Worm (Caenorhabditis elegans): ENCODE data around the gene F38B7.10.

Gene F38B7.10

ce11 chrV:11504853-11505397, 40.4 kb upstream of the F38B7.10 start, which contains the start of the genes C55A6.1 and C55A6.10:
Gene C55A6.1, minus strand, starts transcription at chrV:11504968.
Gene C55A6.10, plus strand, starts transcription at chrV:11505347.
- TF ChIP-seq nfya-1 (tag; optimal IDR thresholded peaks at IDR 0.05) (peak; percentile 73), tbx-7 (tag; optimal IDR thresholded peaks at IDR 0.05) (peak; percentile 62), ceh-18 (tag; optimal IDR thresholded peaks at IDR 0.05) (peak; percentile 35), ceh-31 (tag; optimal IDR thresholded peaks at IDR 0.05) (peak; percentile 96), fax-1 (tag; optimal IDR thresholded peaks at IDR 0.05) (peak; percentile 50), zip-5 (tag; optimal IDR thresholded peaks at IDR 0.05) (peak; percentile 43), dmd-4 (tag; optimal IDR thresholded peaks at IDR 0.05; ENCODE audit: borderline replicate concordance) (peak; percentile 15), hlh-8 (tag; optimal IDR thresholded peaks at IDR 0.05) (peak; percentile 32), ceh-19 (GFP tag; optimal IDR thresholded peaks at IDR 0.05) (peak; percentile 19), tbx-2 (tag; optimal IDR thresholded peaks at IDR 0.05) (peak; percentile 93), ceh-14 (tag; optimal IDR thresholded peaks at IDR 0.05) (peak; percentile 92), ets-4 (tag; optimal IDR thresholded peaks at IDR 0.05) (peak; percentile 65), hlh-6 (tag; optimal IDR thresholded peaks at IDR 0.05) (peak; percentile 15), unc-42 (tag; optimal IDR thresholded peaks at IDR 0.05) (peak; percentile 83), lim-6 (tag; optimal IDR thresholded peaks at IDR 0.05) (peak; percentile 82), ceh-34 (tag; optimal IDR thresholded peaks at IDR 0.05) (peak; percentile 53), C08G9.2 (tag; optimal IDR thresholded peaks at IDR 0.05) (peak; percentile 75), ttx-3 (tag; optimal IDR thresholded peaks at IDR 0.05) (peak; percentile 17), syd-9 (tag; optimal IDR thresholded peaks at IDR 0.05) (peak; percentile 36), ztf-16 (tag; optimal IDR thresholded peaks at IDR 0.05) (peak; percentile 11), ceh-6 (GFP tag; optimal IDR thresholded peaks at IDR 0.05) (peak; percentile 14), ref-2 (tag; optimal IDR thresholded peaks at IDR 0.05) (peak; percentile 88), rnt-1 (tag; optimal IDR thresholded peaks at IDR 0.05) (peak; percentile 71), ceh-2 (tag; optimal IDR thresholded peaks at IDR 0.05) (peak; percentile 80), ceh-48 (tag; optimal IDR thresholded peaks at IDR 0.05) (peak; percentile 10), sdc-2 (tag; optimal IDR thresholded peaks at IDR 0.05) (peak; percentile 30), elt-2 (tag; optimal IDR thresholded peaks at IDR 0.05) (peak; percentile 36), F13H6.1 (tag; optimal IDR thresholded peaks at IDR 0.05) (peak; percentile 70)

- peak; percentile 51 for TF ChIP-seq ceh-18 (tag; optimal IDR thresholded peaks at IDR 0.05)
- no peak for TF ChIP-seq che-1 (tag; optimal IDR thresholded peaks at IDR 0.05)
- no peak for TF ChIP-seq pag-3 (tag; optimal IDR thresholded peaks at IDR 0.05; ENCODE audit: borderline replicate concordance)
- no peak for TF ChIP-seq pax-1 (tag; optimal IDR thresholded peaks at IDR 0.05)
- TF ChIP-seq T23F11.4 (GFP tag; optimal IDR thresholded peaks at IDR 0.05): no peak
Measured at ce11 chrV:11506347-11506746, 39.0 kb upstream of the F38B7.10 start.

ce11 chrV:11508773-11509172, 36.6 kb upstream of the F38B7.10 start, which contains the start of gene ttll-5:
Gene ttll-5, plus strand, starts transcription at chrV:11509060.
- TF ChIP-seq ceh-19 (GFP tag; optimal IDR thresholded peaks at IDR 0.05) (no peak), pqm-1 (tag; optimal IDR thresholded peaks at IDR 0.05) (no peak), elt-2 (tag; optimal IDR thresholded peaks at IDR 0.05) (no peak), ceh-14 (tag; optimal IDR thresholded peaks at IDR 0.05) (no peak), ceh-22 (tag; optimal IDR thresholded peaks at IDR 0.05) (no peak), ceh-6 (GFP tag; optimal IDR thresholded peaks at IDR 0.05) (no peak), hlh-30 (tag; optimal IDR thresholded peaks at IDR 0.05; ENCODE audit: insufficient read depth) (no peak), ceh-48 (tag; optimal IDR thresholded peaks at IDR 0.05) (no peak), ceh-18 (tag; optimal IDR thresholded peaks at IDR 0.05) (no peak), elt-4 (tag; optimal IDR thresholded peaks at IDR 0.05) (no peak), odd-2 (tag; optimal IDR thresholded peaks at IDR 0.05) (no peak), ahr-1 (tag; optimal IDR thresholded peaks at IDR 0.05) (no peak), pax-1 (tag; optimal IDR thresholded peaks at IDR 0.05) (no peak), K02D7.2 (tag; optimal IDR thresholded peaks at IDR 0.05) (no peak), ztf-16 (tag; optimal IDR thresholded peaks at IDR 0.05) (no peak), ref-2 (tag; optimal IDR thresholded peaks at IDR 0.05) (no peak), unc-86 (tag; optimal IDR thresholded peaks at IDR 0.05) (no peak), ets-4 (tag; optimal IDR thresholded peaks at IDR 0.05) (no peak), F13H6.1 (tag; optimal IDR thresholded peaks at IDR 0.05) (no peak), hlh-15 (tag; optimal IDR thresholded peaks at IDR 0.05) (no peak)
